Worm (Caenorhabditis elegans) whole organism, L1 larva: ENCODE data around the gene srw-91.

Source experiments
- C04F5.9 ChIP-seq: sonication (generic microtip); optimal IDR thresholded peaks from 2 replicates; lab custom pipeline; 2016; ENCODE audit warnings: missing genetic modification characterization, missing compliant biosample characterization
- F16B12.6 ChIP-seq: fragments of 150-350 bp; optimal IDR thresholded peaks from 2 replicates; lab custom pipeline; 2014; ENCODE audit warnings: missing biosample characterization, missing genetic modification characterization
- aha-1 ChIP-seq: fragments of 150-350 bp; optimal IDR thresholded peaks from 2 replicates; lab custom pipeline; 2014; ENCODE audit warnings: missing biosample characterization, missing genetic modification characterization
- alr-1 ChIP-seq: fragments of 200-800 bp; sonication (Bioruptor generic); optimal IDR thresholded peaks from 2 replicates; lab custom pipeline; 2018; ENCODE audit warnings: borderline replicate concordance, mild to moderate bottlenecking, missing genetic modification characterization, missing compliant biosample characterization
- blmp-1 ChIP-seq: fragments of 150-350 bp; optimal IDR thresholded peaks from 2 replicates; lab custom pipeline; 2014; ENCODE audit warnings: missing biosample characterization, missing genetic modification characterization
- ceh-8 ChIP-seq: fragments of 200-800 bp; sonication (Bioruptor generic); optimal IDR thresholded peaks from 2 replicates; lab custom pipeline; 2018; ENCODE audit warnings: mild to moderate bottlenecking, missing genetic modification characterization, moderate library complexity, missing compliant biosample characterization
- ceh-90 ChIP-seq: sonication (generic microtip); optimal IDR thresholded peaks from 2 replicates; lab custom pipeline; 2016; ENCODE audit warnings: missing genetic modification characterization, missing compliant biosample characterization
- ces-1 ChIP-seq: fragments of 150-350 bp; optimal IDR thresholded peaks from 2 replicates; lab custom pipeline; 2014; ENCODE audit warnings: missing biosample characterization, missing genetic modification reagents, missing genetic modification characterization
- dpl-1 ChIP-seq, 3 experiments: fragments of 150-350 bp in 2 of 3; sonication (generic microtip) in 1 of 3; optimal IDR thresholded peaks; 2 replicates each; lab custom pipeline; 2014 to 2017; ENCODE audit warnings: missing biosample characterization in 3 of 3, missing genetic modification characterization in 3 of 3, missing genetic modification reagents in 3 of 3
- dsc-1 ChIP-seq: sonication (generic microtip); optimal IDR thresholded peaks from 2 replicates; lab custom pipeline; 2016; ENCODE audit warnings: mild to moderate bottlenecking, missing genetic modification characterization, missing compliant biosample characterization
- efl-1 ChIP-seq, 4 experiments: fragments of 150-350 bp; optimal IDR thresholded peaks in 3 of 4; peaks in 1 of 4; 1 replicate in 1 of 4; 2 replicates in 3 of 4; lab custom pipeline; 2014; ENCODE audit warnings: missing biosample characterization in 2 of 4, missing genetic modification characterization in 2 of 4, missing genetic modification reagents in 2 of 4
- elt-3 ChIP-seq, 6 experiments: fragments of 150-350 bp in 1 of 6; sonication (generic microtip); optimal IDR thresholded peaks; 2 replicates each; lab custom pipeline; 2017 to 2018; ENCODE audit warnings: missing biosample characterization in 6 of 6, missing genetic modification characterization in 6 of 6, inconsistent platforms in 1 of 6
- ets-5 ChIP-seq: fragments of 200-800 bp; sonication (Bioruptor generic); IDR thresholded peaks from 2 replicates; pipeline ENCODE4 v1.3.6; 2022; ENCODE audit warnings: missing genetic modification characterization, missing compliant biosample characterization
- fkh-4 ChIP-seq: sonication (generic microtip); optimal IDR thresholded peaks from 2 replicates; lab custom pipeline; 2016; ENCODE audit warnings: missing compliant biosample characterization, missing genetic modification characterization, borderline replicate concordance
- fkh-8 ChIP-seq: sonication (generic microtip); optimal IDR thresholded peaks from 2 replicates; lab custom pipeline; 2016; ENCODE audit warnings: mild to moderate bottlenecking, missing genetic modification characterization, missing compliant biosample characterization
- grh-1 ChIP-seq: fragments of 200-800 bp; sonication (Bioruptor generic); IDR thresholded peaks from 2 replicates; pipeline ENCODE4 v1.3.6; 2022; ENCODE audit warnings: missing genetic modification reagents, missing genetic modification characterization, missing compliant biosample characterization
- hlh-4 ChIP-seq: sonication (generic microtip); optimal IDR thresholded peaks from 2 replicates; lab custom pipeline; 2016; ENCODE audit warnings: mild to moderate bottlenecking, missing genetic modification characterization, missing compliant biosample characterization
- hpl-2 ChIP-seq: fragments of 150-350 bp; optimal IDR thresholded peaks from 2 replicates; lab custom pipeline; 2014; ENCODE audit warnings: missing biosample characterization, missing genetic modification reagents, missing genetic modification characterization
- irx-1 ChIP-seq: sonication (generic microtip); optimal IDR thresholded peaks from 2 replicates; lab custom pipeline; 2016; ENCODE audit warnings: missing genetic modification characterization, missing compliant biosample characterization
- jun-1 ChIP-seq: fragments of 150-350 bp; optimal IDR thresholded peaks from 2 replicates; lab custom pipeline; 2014; ENCODE audit warnings: missing biosample characterization, missing genetic modification reagents, missing genetic modification characterization
- lin-15B ChIP-seq: fragments of 150-350 bp; sonication (generic microtip); optimal IDR thresholded peaks from 3 replicates; lab custom pipeline; 2014; ENCODE audit warnings: missing biosample characterization, missing genetic modification characterization
- mab-9 ChIP-seq: fragments of 200-800 bp; sonication (Bioruptor generic); IDR thresholded peaks from 2 replicates; pipeline ENCODE4 v1.3.6; 2022; ENCODE audit warnings: missing genetic modification reagents, missing genetic modification characterization, missing compliant biosample characterization
- mdl-1 ChIP-seq, 2 experiments: fragments of 150-350 bp; optimal IDR thresholded peaks; 2 replicates each; lab custom pipeline; 2014 to 2017; ENCODE audit warnings: missing biosample characterization in 2 of 2, missing genetic modification characterization in 2 of 2, inconsistent platforms in 1 of 2
- mep-1 ChIP-seq: fragments of 150-350 bp; optimal IDR thresholded peaks from 2 replicates; lab custom pipeline; 2014; ENCODE audit warnings: missing biosample characterization, missing genetic modification characterization
- nhr-11 ChIP-seq: fragments of 150-350 bp; optimal IDR thresholded peaks from 2 replicates; lab custom pipeline; 2014; ENCODE audit warnings: missing biosample characterization, missing genetic modification characterization
- nhr-19 ChIP-seq: fragments of 200-800 bp; sonication (Bioruptor generic); conservative IDR thresholded peaks from 2 replicates; pipeline ENCODE4 v1.3.6; 2022; ENCODE audit warnings: missing genetic modification characterization, missing compliant biosample characterization
- nhr-237 ChIP-seq: fragments of 150-350 bp; optimal IDR thresholded peaks from 2 replicates; lab custom pipeline; 2014; ENCODE audit warnings: missing biosample characterization, missing genetic modification characterization
- nhr-47 ChIP-seq: sonication (generic microtip); optimal IDR thresholded peaks from 2 replicates; lab custom pipeline; 2016; ENCODE audit warnings: mild to moderate bottlenecking, missing genetic modification characterization, moderate library complexity, missing compliant biosample characterization
- nhr-71 ChIP-seq: sonication (generic microtip); optimal IDR thresholded peaks from 2 replicates; lab custom pipeline; 2016; ENCODE audit warnings: mild to moderate bottlenecking, missing genetic modification characterization, moderate library complexity, missing compliant biosample characterization
- pag-3 ChIP-seq: sonication (generic microtip); optimal IDR thresholded peaks from 2 replicates; lab custom pipeline; 2017; ENCODE audit warnings: missing genetic modification characterization, mild to moderate bottlenecking, missing compliant biosample characterization, antibody characterized with exemption, borderline replicate concordance; ENCODE audit not compliant: insufficient read depth
- rnt-1 ChIP-seq: sonication (generic microtip); optimal IDR thresholded peaks from 2 replicates; lab custom pipeline; 2016; ENCODE audit warnings: mild to moderate bottlenecking, missing genetic modification characterization, moderate library complexity, missing compliant biosample characterization
- snu-23 ChIP-seq: sonication (generic microtip); optimal IDR thresholded peaks from 2 replicates; lab custom pipeline; 2016; ENCODE audit warnings: missing genetic modification characterization, missing compliant biosample characterization
- sup-37 ChIP-seq: fragments of 200-800 bp; sonication (Bioruptor generic); optimal IDR thresholded peaks from 2 replicates; lab custom pipeline; 2018; ENCODE audit warnings: mild to moderate bottlenecking, missing genetic modification characterization, missing compliant biosample characterization
- unc-30 ChIP-seq: sonication (generic microtip); optimal IDR thresholded peaks from 2 replicates; lab custom pipeline; 2017; ENCODE audit warnings: missing biosample characterization, missing genetic modification characterization
- unc-98 ChIP-seq: fragments of 200-800 bp; sonication (Bioruptor generic); IDR thresholded peaks from 2 replicates; pipeline ENCODE4 v1.3.6; 2022; ENCODE audit warnings: missing genetic modification characterization, missing compliant biosample characterization
- vab-15 ChIP-seq: sonication (generic microtip); optimal IDR thresholded peaks from 2 replicates; lab custom pipeline; 2017; ENCODE audit warnings: missing genotype, mild to moderate bottlenecking, missing genetic modification characterization, missing compliant biosample characterization
- zag-1 ChIP-seq: fragments of 150-350 bp; optimal IDR thresholded peaks from 2 replicates; lab custom pipeline; 2014; ENCODE audit warnings: missing biosample characterization, missing genetic modification characterization
- zip-4 ChIP-seq: fragments of 200-800 bp; sonication (Bioruptor generic); optimal IDR thresholded peaks from 2 replicates; lab custom pipeline; 2018; ENCODE audit warnings: mild to moderate bottlenecking, missing genetic modification characterization, moderate library complexity, missing compliant biosample characterization
- ztf-4 ChIP-seq: fragments of 150-350 bp; optimal IDR thresholded peaks from 2 replicates; lab custom pipeline; 2014; ENCODE audit warnings: missing biosample characterization, missing genetic modification characterization

Gene srw-91

ce11 chrV:1680770-1681169 lies at the start of gene srw-91:
srw-91 (minus strand) TSS chrV:1680870.
- TF ChIP-seq mep-1 (tag; lab: Kevin White, UChicago) (no peak), zip-4 (GFP tag; lab: Kevin White, UChicago) (no peak), ces-1 (GFP tag; lab: Kevin White, UChicago) (no peak), dpl-1 (GFP tag; optimal IDR thresholded peaks at IDR 0.05; lab: Kevin White, UChicago) (no peak), jun-1 (no peak), nhr-237 (tag; lab: Kevin White, UChicago) (no peak), unc-98 (GFP tag; lab: Robert Waterston, UW) (no peak), aha-1 (no peak), fkh-4 (tag; lab: Kevin White, UChicago) (no peak), grh-1 (GFP tag; lab: Robert Waterston, UW) (no peak), unc-30 (tag; lab: Kevin White, UChicago) (no peak), mdl-1 (tag; optimal IDR thresholded peaks at IDR 0.05; lab: Kevin White, UChicago) (no peak), efl-1 (optimal IDR thresholded peaks at IDR 0.05; lab: Kevin White, UChicago) (no peak), efl-1 (GFP tag; optimal IDR thresholded peaks at IDR 0.05 in 1 of 2; lab: Kevin White, UChicago) (no peak), snu-23 (GFP tag; lab: Kevin White, UChicago) (no peak), irx-1 (no peak), dsc-1 (tag; lab: Kevin White, UChicago) (no peak), vab-15 (no peak), ztf-4 (tag; lab: Kevin White, UChicago) (no peak), elt-3 (tag; optimal IDR thresholded peaks at IDR 0.05; lab: Kevin White, UChicago) (no peak), pag-3 (tag; lab: Kevin White, UChicago) (no peak)

ce11 chrV:1725353-1725752 lies 44.7 kb upstream of the srw-91 start, which contains the start of gene sri-27:
sri-27 (plus strand) TSS chrV:1725653.
- TF ChIP-seq blmp-1 = no peak
- TF ChIP-seq ets-5 (GFP tag; lab: Robert Waterston, UW) = no peak
- TF ChIP-seq hlh-4 (tag; lab: Kevin White, UChicago) = no peak
- TF ChIP-seq nhr-19 (GFP tag; lab: Robert Waterston, UW) = no peak
- TF ChIP-seq C04F5.9 (tag; lab: Kevin White, UChicago) = no peak
- TF ChIP-seq F16B12.6 (tag; lab: Kevin White, UChicago) = no peak
- no peak for TF ChIP-seq sup-37
- no peak for TF ChIP-seq grh-1 (GFP tag; lab: Robert Waterston, UW)
- no peak for TF ChIP-seq hpl-2
- no peak for TF ChIP-seq ztf-4 (tag; lab: Kevin White, UChicago)
- no peak for TF ChIP-seq alr-1 (tag; lab: Kevin White, UChicago)
- TF ChIP-seq ceh-90 (tag; lab: Kevin White, UChicago) = no peak
- no peak for TF ChIP-seq lin-15B (tag; lab: Kevin White, UChicago)
- no peak for TF ChIP-seq rnt-1

ce11 chrV:1721966-1722365 lies 41.3 kb upstream of the srw-91 start, which contains the start of gene srw-101:
srw-101 (plus strand) TSS chrV:1722266.
- TF ChIP-seq nhr-11 (tag; lab: Kevin White, UChicago) = no peak
- TF ChIP-seq zag-1 (tag; lab: Kevin White, UChicago) = no peak
- no peak for TF ChIP-seq fkh-8 (tag; lab: Kevin White, UChicago)
- no peak for TF ChIP-seq nhr-71 (tag; lab: Kevin White, UChicago)
- TF ChIP-seq zip-4 (GFP tag; lab: Kevin White, UChicago) = no peak
- no peak for TF ChIP-seq mab-9 (GFP tag; lab: Robert Waterston, UW)

ce11 chrV:1719927-1720326 lies 39.3 kb upstream of the srw-91 start, which contains the start of gene srw-102:
srw-102 (plus strand) TSS chrV:1720227.
- TF ChIP-seq jun-1 (no peak), ceh-8 (GFP tag; lab: Kevin White, UChicago) (peak; percentile 81), nhr-47 (tag; lab: Kevin White, UChicago) (peak; percentile 21)
